Fruit fly (Drosophila melanogaster) whole organism, embryonic: Measurements from ENCODE around the gene jagn.

Experiments used
- Abd-B ChIP-seq: fragments of 200-800 bp; sonication (Bioruptor generic); optimal IDR thresholded peaks from 2 replicates; lab custom pipeline; 2018; ENCODE audit warnings: missing biosample characterization, mild to moderate bottlenecking, missing genetic modification characterization, moderate library complexity
- Aef1 ChIP-seq: fragments of 200-800 bp; sonication (Bioruptor generic); IDR thresholded peaks from 3 replicates; pipeline ENCODE4 v1.3.6; 2022; ENCODE audit warnings: missing biosample characterization, missing genetic modification characterization
- Atf6 ChIP-seq: fragments of 200-800 bp; sonication (Bioruptor generic); IDR thresholded peaks from 2 replicates; pipeline ENCODE4 v1.3.6; 2022; ENCODE audit warnings: missing biosample characterization, missing genetic modification characterization
- CG11695 ChIP-seq: fragments of 200-800 bp; sonication (Bioruptor generic); IDR thresholded peaks from 3 replicates; pipeline ENCODE4 v1.3.6; 2022; ENCODE audit warnings: missing biosample characterization, missing genetic modification characterization
- CG12155 ChIP-seq: fragments of 200-800 bp; sonication (Bioruptor generic); optimal IDR thresholded peaks from 3 replicates; lab custom pipeline; 2016; ENCODE audit warnings: missing biosample characterization, missing genetic modification characterization
- CG12299 ChIP-seq: fragments of 200-800 bp; sonication (Bioruptor generic); optimal IDR thresholded peaks from 2 replicates; lab custom pipeline; 2018; ENCODE audit warnings: missing biosample characterization, mild to moderate bottlenecking, missing genetic modification characterization
- CG12744 ChIP-seq: fragments of 200-800 bp; sonication (Bioruptor generic); optimal IDR thresholded peaks from 2 replicates; lab custom pipeline; 2016; ENCODE audit warnings: missing biosample characterization, missing genetic modification characterization
- CG12942 ChIP-seq: fragments of 200-800 bp; sonication (Bioruptor generic); optimal IDR thresholded peaks from 3 replicates; lab custom pipeline; 2016; ENCODE audit warnings: missing biosample characterization, missing genetic modification characterization
- CG13894 ChIP-seq: fragments of 200-800 bp; sonication (Bioruptor generic); optimal IDR thresholded peaks from 3 replicates; lab custom pipeline; 2018; ENCODE audit warnings: missing biosample characterization, mild to moderate bottlenecking, missing genetic modification characterization, moderate library complexity
- CG15479 ChIP-seq: fragments of 200-800 bp; sonication (Bioruptor generic); optimal IDR thresholded peaks from 3 replicates; lab custom pipeline; 2019; ENCODE audit warnings: missing biosample characterization, mild to moderate bottlenecking, missing genetic modification characterization, moderate library complexity
- CG17359 ChIP-seq: fragments of 200-800 bp; sonication (Bioruptor generic); optimal IDR thresholded peaks from 3 replicates; lab custom pipeline; 2018; ENCODE audit warnings: missing biosample characterization, mild to moderate bottlenecking, missing genetic modification characterization, moderate library complexity
- CG17361 ChIP-seq: fragments of 200-800 bp; sonication (Bioruptor generic); IDR thresholded peaks from 3 replicates; pipeline ENCODE4 v1.3.6; 2022; ENCODE audit warnings: missing biosample characterization, missing genetic modification characterization
- CG2116 ChIP-seq: fragments of 200-800 bp; sonication (Bioruptor generic); optimal IDR thresholded peaks from 3 replicates; lab custom pipeline; 2018; ENCODE audit warnings: missing biosample characterization, mild to moderate bottlenecking, missing genetic modification characterization
- CG2202 ChIP-seq: fragments of 200-800 bp; sonication (Bioruptor generic); optimal IDR thresholded peaks from 2 replicates; lab custom pipeline; 2018; ENCODE audit warnings: missing biosample characterization, mild to moderate bottlenecking, missing genetic modification characterization
- CG30403 ChIP-seq: fragments of 200-800 bp; sonication (Bioruptor generic); optimal IDR thresholded peaks from 3 replicates; lab custom pipeline; 2016; ENCODE audit warnings: missing biosample characterization, missing genetic modification characterization
- CG34224 ChIP-seq: fragments of 200-800 bp; sonication (Bioruptor generic); IDR thresholded peaks from 3 replicates; pipeline ENCODE4 v1.3.6; 2022; ENCODE audit warnings: missing biosample characterization, missing genetic modification characterization; ENCODE audit not compliant: partially characterized antibody
- CG3838 ChIP-seq: fragments of 200-800 bp; sonication (Bioruptor generic); optimal IDR thresholded peaks from 3 replicates; lab custom pipeline; 2016; ENCODE audit warnings: missing biosample characterization, missing genetic modification characterization
- CG3847 ChIP-seq: fragments of 200-800 bp; sonication (Bioruptor generic); IDR thresholded peaks from 2 replicates; pipeline ENCODE4 v1.3.6; 2022; ENCODE audit warnings: missing biosample characterization, missing genetic modification characterization
- CG42726 ChIP-seq: fragments of 200-800 bp; sonication (Bioruptor generic); IDR thresholded peaks from 2 replicates; pipeline ENCODE4 v1.3.6; 2022; ENCODE audit warnings: missing biosample characterization, missing genetic modification characterization; ENCODE audit not compliant: partially characterized antibody
- CG6689 ChIP-seq: fragments of 200-800 bp; sonication (Bioruptor generic); IDR thresholded peaks from 2 replicates; pipeline ENCODE4 v1.3.6; 2022; ENCODE audit warnings: missing biosample characterization, missing genetic modification characterization
- CG7928 ChIP-seq: fragments of 200-800 bp; sonication (Bioruptor generic); optimal IDR thresholded peaks from 2 replicates; lab custom pipeline; 2017; ENCODE audit warnings: missing biosample characterization, mild to moderate bottlenecking, missing genetic modification characterization
- CG8924 ChIP-seq: fragments of 200-800 bp; optimal IDR thresholded peaks from 3 replicates; lab custom pipeline; 2019; ENCODE audit warnings: missing biosample characterization, mild to moderate bottlenecking, missing genetic modification characterization, moderate library complexity
- Deaf1 ChIP-seq: fragments of 200-800 bp; optimal IDR thresholded peaks from 3 replicates; lab custom pipeline; 2019; ENCODE audit warnings: missing biosample characterization, mild to moderate bottlenecking, missing genetic modification characterization, moderate library complexity
- ERR ChIP-seq: fragments of 200-800 bp; sonication (Bioruptor generic); optimal IDR thresholded peaks from 2 replicates; lab custom pipeline; 2016; ENCODE audit warnings: missing biosample characterization, missing genetic modification characterization
- Fer1 ChIP-seq: fragments of 200-800 bp; sonication (Bioruptor generic); optimal IDR thresholded peaks from 2 replicates; lab custom pipeline; 2017; ENCODE audit warnings: missing biosample characterization, mild to moderate bottlenecking, missing genetic modification characterization
- Fer3 ChIP-seq: fragments of 200-800 bp; sonication (Bioruptor generic); optimal IDR thresholded peaks from 2 replicates; lab custom pipeline; 2018; ENCODE audit warnings: missing biosample characterization, mild to moderate bottlenecking, missing genetic modification characterization, moderate library complexity
- Hmx ChIP-seq: fragments of 200-800 bp; sonication (Bioruptor generic); optimal IDR thresholded peaks from 2 replicates; lab custom pipeline; 2016; ENCODE audit warnings: missing biosample characterization, missing genetic modification characterization
- Ssrp ChIP-seq: fragments of 200-800 bp; sonication (Bioruptor generic); optimal IDR thresholded peaks from 2 replicates; lab custom pipeline; 2018; ENCODE audit warnings: missing biosample characterization, mild to moderate bottlenecking, missing genetic modification characterization, moderate library complexity
- TFAM ChIP-seq: fragments of 200-800 bp; sonication (Bioruptor generic); optimal IDR thresholded peaks from 2 replicates; lab custom pipeline; 2017; ENCODE audit warnings: missing biosample characterization, missing genetic modification characterization, inconsistent platforms
- ab ChIP-seq: fragments of 200-800 bp; sonication (Bioruptor generic); optimal IDR thresholded peaks from 2 replicates; lab custom pipeline; 2016; ENCODE audit warnings: missing biosample characterization, missing genetic modification characterization
- aop ChIP-seq: fragments of 200-800 bp; sonication (Bioruptor generic); IDR thresholded peaks from 2 replicates; pipeline ENCODE4 v1.3.6; 2022; ENCODE audit warnings: missing biosample characterization, missing genetic modification characterization
- cas ChIP-seq: fragments of 200-800 bp; sonication (Bioruptor generic); IDR thresholded peaks from 2 replicates; pipeline ENCODE4 v1.3.6; 2022; ENCODE audit warnings: missing biosample characterization, missing genetic modification characterization
- caup ChIP-seq: fragments of 200-800 bp; sonication (Bioruptor generic); optimal IDR thresholded peaks from 3 replicates; lab custom pipeline; 2017; ENCODE audit warnings: missing biosample characterization, mild to moderate bottlenecking, missing genetic modification characterization, moderate library complexity; ENCODE audit not compliant: severe bottlenecking
- chn ChIP-seq: fragments of 200-800 bp; sonication (Bioruptor generic); optimal IDR thresholded peaks from 2 replicates; lab custom pipeline; 2016; ENCODE audit warnings: missing biosample characterization, missing genetic modification characterization
- corto ChIP-seq: fragments of 200-800 bp; sonication (Bioruptor generic); optimal IDR thresholded peaks from 2 replicates; lab custom pipeline; 2016; ENCODE audit warnings: missing biosample characterization, mild to moderate bottlenecking, missing genetic modification characterization, moderate library complexity
- dpn ChIP-seq, 2 experiments: fragments of 200-800 bp; sonication (Bioruptor generic); optimal IDR thresholded peaks; 3 replicates each; lab custom pipeline; 2016; ENCODE audit warnings: missing biosample characterization in 2 of 2, missing genetic modification characterization in 2 of 2
- gfzf ChIP-seq: fragments of 200-800 bp; sonication (Bioruptor generic); optimal IDR thresholded peaks from 2 replicates; lab custom pipeline; 2016; ENCODE audit warnings: missing biosample characterization, mild to moderate bottlenecking, missing genetic modification characterization, moderate library complexity
- ham ChIP-seq: fragments of 200-800 bp; sonication (Bioruptor generic); IDR thresholded peaks from 2 replicates; pipeline ENCODE4 v1.3.6; 2022; ENCODE audit warnings: missing biosample characterization, missing genetic modification characterization
- jigr1 ChIP-seq: fragments of 200-800 bp; sonication (Bioruptor generic); IDR thresholded peaks from 3 replicates; pipeline ENCODE4 v1.3.6; 2022; ENCODE audit warnings: missing biosample characterization, missing genetic modification characterization
- jing ChIP-seq: fragments of 200-800 bp; sonication (Bioruptor generic); optimal IDR thresholded peaks from 2 replicates; lab custom pipeline; 2018; ENCODE audit warnings: missing biosample characterization, mild to moderate bottlenecking, missing genetic modification characterization
- lilli ChIP-seq: fragments of 200-800 bp; sonication (Bioruptor generic); optimal IDR thresholded peaks from 3 replicates; lab custom pipeline; 2016; ENCODE audit warnings: missing biosample characterization, missing genetic modification characterization
- oc ChIP-seq: fragments of 200-800 bp; sonication (Bioruptor generic); optimal IDR thresholded peaks from 2 replicates; lab custom pipeline; 2018; ENCODE audit warnings: missing biosample characterization, mild to moderate bottlenecking, missing genetic modification characterization, moderate library complexity
- odd ChIP-seq: fragments of 200-800 bp; sonication (Bioruptor generic); optimal IDR thresholded peaks from 2 replicates; lab custom pipeline; 2017; ENCODE audit warnings: missing biosample characterization, mild to moderate bottlenecking, missing genetic modification characterization
- phol ChIP-seq: fragments of 200-800 bp; sonication (Bioruptor generic); optimal IDR thresholded peaks from 3 replicates; lab custom pipeline; 2018; ENCODE audit warnings: missing biosample characterization, mild to moderate bottlenecking, missing genetic modification characterization, moderate library complexity
- pros ChIP-seq: fragments of 200-800 bp; sonication (Bioruptor generic); optimal IDR thresholded peaks from 3 replicates; lab custom pipeline; 2019; ENCODE audit warnings: missing biosample characterization, mild to moderate bottlenecking, missing genetic modification characterization, moderate library complexity
- slbo ChIP-seq: fragments of 200-800 bp; sonication (Bioruptor generic); IDR thresholded peaks from 2 replicates; pipeline ENCODE4 v1.3.6; 2022; ENCODE audit warnings: missing biosample characterization, missing genetic modification characterization
- sr ChIP-seq: fragments of 200-800 bp; sonication (Bioruptor generic); IDR thresholded peaks from 3 replicates; pipeline ENCODE4 v1.3.6; 2022; ENCODE audit warnings: missing biosample characterization, missing genetic modification characterization
- twi ChIP-seq: fragments of 200-800 bp; optimal IDR thresholded peaks from 2 replicates; lab custom pipeline; 2019; ENCODE audit warnings: missing biosample characterization, mild to moderate bottlenecking, missing genetic modification characterization, moderate library complexity
- wor ChIP-seq: fragments of 200-800 bp; sonication (Bioruptor generic); IDR thresholded peaks from 2 replicates; pipeline ENCODE4 v1.3.6; 2022; ENCODE audit warnings: missing biosample characterization, missing genetic modification characterization
- zen2 ChIP-seq: fragments of 200-800 bp; sonication (Bioruptor generic); IDR thresholded peaks from 3 replicates; pipeline ENCODE4 v1.3.6; 2022; ENCODE audit warnings: missing biosample characterization, missing genetic modification characterization; ENCODE audit not compliant: partially characterized antibody

Gene jagn

DNA sequence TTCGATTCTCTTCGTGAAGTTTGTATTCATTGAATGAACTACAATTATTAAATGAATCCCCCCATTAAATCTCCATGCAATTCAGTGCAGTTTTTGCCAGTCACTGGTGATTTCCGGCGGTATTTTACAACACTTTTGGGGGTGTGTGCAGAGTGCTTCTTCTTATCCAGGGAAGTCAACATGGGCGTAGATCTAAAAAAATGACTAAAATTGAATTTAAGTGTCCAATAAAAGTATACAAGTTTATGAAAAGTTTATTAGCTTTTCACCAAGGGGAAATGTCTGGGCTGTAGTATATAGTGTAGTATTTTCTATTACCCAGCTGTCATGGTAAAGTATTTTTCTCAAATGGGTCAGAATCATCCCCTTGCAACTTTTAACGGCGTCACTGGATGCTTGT, 12.4 kb downstream of the jagn start, which contains the start of gene Hpf1 (continued):
- TF ChIP-seq Atf6 (peak; percentile 98), phol (tag; lab: Kevin White, UChicago) (peak; percentile 98), caup (peak; percentile 98), jigr1 (GFP tag; lab: Robert Waterston, UW) (peak; percentile 95), corto (GFP tag; lab: Kevin White, UChicago) (peak; percentile 98), CG12942 (GFP tag; lab: Kevin White, UChicago) (peak; percentile 97), Aef1 (GFP tag; lab: Robert Waterston, UW) (peak; percentile 98), Hmx (GFP tag; lab: Kevin White, UChicago) (peak; percentile 95), CG12155 (GFP tag; lab: Kevin White, UChicago) (peak; percentile 98), ERR (peak; percentile 97), ab (peak; percentile 96), dpn (GFP tag; optimal IDR thresholded peaks at IDR 0.05; lab: Kevin White, UChicago) (peak; percentile 99), Abd-B (GFP tag; lab: Kevin White, UChicago) (peak; percentile 98), CG17361 (peak; percentile 99), twi (tag; lab: Kevin White, UChicago) (peak; percentile 94), CG42726 (0 out of 2 replicates have a peak, but pooled peaks have one; percentile 29), CG12299 (peak; percentile 97), CG2116 (GFP tag; lab: Kevin White, UChicago) (peak; percentile 84), CG7928 (GFP tag; lab: Kevin White, UChicago) (peak; percentile 80), CG34224 (GFP tag; lab: Robert Waterston, UW) (no peak), TFAM (peak; percentile 87), CG8924 (tag; lab: Kevin White, UChicago) (peak; percentile 98), jing (GFP tag; lab: Kevin White, UChicago) (peak; percentile 96), CG17359 (tag; lab: Kevin White, UChicago) (peak; percentile 98), lilli (GFP tag; lab: Kevin White, UChicago) (peak; percentile 99), CG13894 (tag; lab: Kevin White, UChicago) (peak; percentile 98), CG3847 (GFP tag; lab: Robert Waterston, UW) (peak; percentile 98), Fer1 (GFP tag; lab: Kevin White, UChicago) (peak; percentile 99), odd (GFP tag; lab: Kevin White, UChicago) (peak; percentile 96), Deaf1 (tag; lab: Kevin White, UChicago) (peak; percentile 85), wor (peak; percentile 95), gfzf (GFP tag; lab: Kevin White, UChicago) (peak; percentile 43), CG15479 (peak; percentile 73), oc (tag; lab: Kevin White, UChicago) (peak; percentile 97), CG30403 (peak; percentile 99), CG11695 (GFP tag; lab: Robert Waterston, UW) (peak; percentile 99), slbo (GFP tag; lab: Robert Waterston, UW) (peak; percentile 99), CG3838 (GFP tag; lab: Kevin White, UChicago) (peak; percentile 95), CG12744 (GFP tag; lab: Kevin White, UChicago) (peak; percentile 98), zen2 (GFP tag; lab: Robert Waterston, UW) (no peak), chn (peak; percentile 99), pros (GFP tag; lab: Kevin White, UChicago) (peak; percentile 30), cas (GFP tag; lab: Robert Waterston, UW) (peak; percentile 96), CG2202 (tag; lab: Kevin White, UChicago) (peak; percentile 96), CG6689 (GFP tag; lab: Robert Waterston, UW) (peak; percentile 98), ham (GFP tag; lab: Robert Waterston, UW) (peak; percentile 93), Ssrp (tag; lab: Kevin White, UChicago) (peak; percentile 97), aop (peak; percentile 91), Fer3 (tag; lab: Kevin White, UChicago) (peak; percentile 98), sr (GFP tag; lab: Robert Waterston, UW) (peak; percentile 86; the same call in 2 of the 3 replicates)
